Fruit fly (Drosophila melanogaster) whole organism, embryonic: Measurements from ENCODE around the gene Shaw.

Source experiments
- BtbVII ChIP-seq: fragments of 200-800 bp; sonication (Bioruptor generic); optimal IDR thresholded peaks from 3 replicates; lab custom pipeline; 2017; ENCODE audit warnings: missing biosample characterization, mild to moderate bottlenecking, missing genetic modification characterization
- CG10543 ChIP-seq: fragments of 200-800 bp; sonication (Bioruptor generic); optimal IDR thresholded peaks from 3 replicates; lab custom pipeline; 2017; ENCODE audit warnings: missing biosample characterization, mild to moderate bottlenecking, missing genetic modification characterization, moderate library complexity
- CG11504 ChIP-seq: fragments of 200-800 bp; sonication (Bioruptor generic); optimal IDR thresholded peaks from 3 replicates; lab custom pipeline; 2019; ENCODE audit warnings: missing biosample characterization, mild to moderate bottlenecking, missing genetic modification characterization, moderate library complexity
- CG12155 ChIP-seq: fragments of 200-800 bp; sonication (Bioruptor generic); optimal IDR thresholded peaks from 3 replicates; lab custom pipeline; 2016; ENCODE audit warnings: missing biosample characterization, missing genetic modification characterization
- CG13296 ChIP-seq: fragments of 200-800 bp; sonication (Bioruptor generic); optimal IDR thresholded peaks from 3 replicates; lab custom pipeline; 2018; ENCODE audit warnings: missing biosample characterization, mild to moderate bottlenecking, missing genetic modification characterization
- CG16813 ChIP-seq: fragments of 200-800 bp; sonication (Bioruptor generic); IDR thresholded peaks from 3 replicates; pipeline ENCODE4 v1.3.6; 2022; ENCODE audit warnings: missing biosample characterization, missing genetic modification characterization; ENCODE audit not compliant: partially characterized antibody
- CG16863 ChIP-seq: fragments of 200-800 bp; sonication (Bioruptor generic); optimal IDR thresholded peaks from 3 replicates; lab custom pipeline; 2016; ENCODE audit warnings: missing biosample characterization, missing genetic modification characterization
- CG17328 ChIP-seq: fragments of 200-800 bp; sonication (Bioruptor generic); IDR thresholded peaks from 2 replicates; pipeline ENCODE4 v1.3.6; 2022; ENCODE audit warnings: missing biosample characterization, missing genetic modification characterization
- CG1792 ChIP-seq: fragments of 200-800 bp; sonication (Bioruptor generic); optimal IDR thresholded peaks from 2 replicates; lab custom pipeline; 2016; ENCODE audit warnings: missing biosample characterization, missing genetic modification characterization
- CG18262 ChIP-seq: fragments of 200-800 bp; optimal IDR thresholded peaks from 3 replicates; lab custom pipeline; 2019; ENCODE audit warnings: missing biosample characterization, mild to moderate bottlenecking, missing genetic modification characterization, moderate library complexity
- CG30020 ChIP-seq: fragments of 200-800 bp; optimal IDR thresholded peaks from 2 replicates; lab custom pipeline; 2019; ENCODE audit warnings: missing biosample characterization, mild to moderate bottlenecking, missing genetic modification characterization, moderate library complexity
- CG3407 ChIP-seq: fragments of 200-800 bp; sonication (Bioruptor generic); optimal IDR thresholded peaks from 2 replicates; lab custom pipeline; 2018; ENCODE audit warnings: missing biosample characterization, mild to moderate bottlenecking, missing genetic modification characterization
- CG34376 ChIP-seq: fragments of 200-800 bp; sonication (Bioruptor generic); optimal IDR thresholded peaks from 2 replicates; lab custom pipeline; 2018; ENCODE audit warnings: missing biosample characterization, mild to moderate bottlenecking, missing genetic modification characterization
- CG4328 ChIP-seq: fragments of 200-800 bp; sonication (Bioruptor generic); optimal IDR thresholded peaks from 3 replicates; lab custom pipeline; 2017; ENCODE audit warnings: missing biosample characterization, missing genetic modification reagents, missing genetic modification characterization
- CG4404 ChIP-seq: fragments of 200-800 bp; sonication (Bioruptor generic); IDR thresholded peaks from 2 replicates; pipeline ENCODE4 v1.3.6; 2022; ENCODE audit warnings: missing biosample characterization, missing genetic modification characterization
- CG4707 ChIP-seq: fragments of 200-800 bp; sonication (Bioruptor generic); optimal IDR thresholded peaks from 2 replicates; lab custom pipeline; 2018; ENCODE audit warnings: missing biosample characterization, mild to moderate bottlenecking, missing genetic modification characterization, moderate library complexity
- CG7839 ChIP-seq: fragments of 200-800 bp; sonication (Bioruptor generic); optimal IDR thresholded peaks from 3 replicates; lab custom pipeline; 2018; ENCODE audit warnings: missing biosample characterization, mild to moderate bottlenecking, missing genetic modification characterization, moderate library complexity
- CG7987 ChIP-seq: fragments of 200-800 bp; sonication (Bioruptor generic); optimal IDR thresholded peaks from 2 replicates; lab custom pipeline; 2018; ENCODE audit warnings: missing biosample characterization, mild to moderate bottlenecking, missing genetic modification characterization, moderate library complexity
- CG8359 ChIP-seq: fragments of 200-800 bp; sonication (Bioruptor generic); optimal IDR thresholded peaks from 2 replicates; lab custom pipeline; 2017; ENCODE audit warnings: missing biosample characterization, mild to moderate bottlenecking, missing genetic modification characterization, borderline replicate concordance
- CoRest ChIP-seq: fragments of 200-800 bp; sonication (Bioruptor generic); optimal IDR thresholded peaks from 3 replicates; lab custom pipeline; 2018; ENCODE audit warnings: missing biosample characterization, mild to moderate bottlenecking, missing genetic modification characterization, moderate library complexity
- Dll ChIP-seq: fragments of 200-800 bp; sonication (Bioruptor generic); IDR thresholded peaks from 4 replicates; pipeline ENCODE4 v1.3.6; 2022; ENCODE audit warnings: missing biosample characterization, missing genetic modification characterization; ENCODE audit not compliant: partially characterized antibody
- E2f1 ChIP-seq: fragments of 200-800 bp; sonication (Bioruptor generic); IDR thresholded peaks from 2 replicates; pipeline ENCODE4 v1.3.6; 2022; ENCODE audit warnings: missing biosample characterization, missing genetic modification characterization
- Hr3 ChIP-seq: fragments of 200-800 bp; sonication (Bioruptor generic); optimal IDR thresholded peaks from 3 replicates; lab custom pipeline; 2016; ENCODE audit warnings: missing biosample characterization, missing genetic modification characterization
- Hr51 ChIP-seq, 2 experiments: fragments of 200-800 bp; sonication (Bioruptor generic); optimal IDR thresholded peaks; 2 replicates in 1 of 2; 3 replicates in 1 of 2; lab custom pipeline; 2016 to 2018; ENCODE audit warnings: missing biosample characterization in 2 of 2, missing genetic modification characterization in 2 of 2, mild to moderate bottlenecking in 1 of 2, moderate library complexity in 1 of 2
- Lpt ChIP-seq: fragments of >200 bp; optimal IDR thresholded peaks from 2 replicates; lab custom pipeline; 2018; ENCODE audit warnings: missing biosample characterization, missing genetic modification characterization
- Opbp ChIP-seq: fragments of 200-800 bp; sonication (Bioruptor generic); IDR thresholded peaks from 3 replicates; pipeline ENCODE4 v1.3.6; 2022; ENCODE audit warnings: missing biosample characterization, missing genetic modification characterization; ENCODE audit not compliant: partially characterized antibody
- Ptx1 ChIP-seq: fragments of 200-800 bp; sonication (Bioruptor generic); IDR thresholded peaks from 2 replicates; pipeline ENCODE4 v1.3.6; 2022; ENCODE audit warnings: missing biosample characterization, missing genetic modification characterization
- Side ChIP-seq: fragments of 200-800 bp; sonication (Bioruptor generic); optimal IDR thresholded peaks from 2 replicates; lab custom pipeline; 2016; ENCODE audit warnings: missing biosample characterization, missing genetic modification characterization
- Usf ChIP-seq: fragments of 200-800 bp; sonication (Bioruptor generic); optimal IDR thresholded peaks from 2 replicates; lab custom pipeline; 2017; ENCODE audit warnings: missing genotype, missing biosample characterization, missing genetic modification characterization
- YL-1 ChIP-seq: fragments of 200-800 bp; sonication (Bioruptor generic); optimal IDR thresholded peaks from 3 replicates; lab custom pipeline; 2017; ENCODE audit warnings: missing biosample characterization, mild to moderate bottlenecking, missing genetic modification characterization
- crp ChIP-seq, 2 experiments: fragments of 200-800 bp; sonication (Bioruptor generic); optimal IDR thresholded peaks; 2 replicates in 1 of 2; 3 replicates in 1 of 2; lab custom pipeline; 2017; ENCODE audit warnings: missing biosample characterization in 2 of 2, missing genetic modification characterization in 2 of 2, mild to moderate bottlenecking in 1 of 2, moderate library complexity in 1 of 2
- dimm ChIP-seq: fragments of 200-800 bp; sonication (Bioruptor generic); IDR thresholded peaks from 2 replicates; pipeline ENCODE4 v1.3.6; 2022; ENCODE audit warnings: missing biosample characterization, missing genetic modification characterization
- dpn ChIP-seq, 2 experiments: fragments of 200-800 bp; sonication (Bioruptor generic); optimal IDR thresholded peaks; 3 replicates each; lab custom pipeline; 2016; ENCODE audit warnings: missing biosample characterization in 2 of 2, missing genetic modification characterization in 2 of 2
- eve ChIP-seq, 2 experiments: fragments of >200 bp; optimal IDR thresholded peaks; 2 replicates each; lab custom pipeline; 2017; ENCODE audit warnings: missing biosample characterization in 2 of 2, missing genetic modification characterization in 2 of 2
- gt ChIP-seq: fragments of 200-800 bp; sonication (Bioruptor generic); IDR thresholded peaks from 2 replicates; pipeline ENCODE4 v1.3.6; 2022; ENCODE audit warnings: missing biosample characterization, missing genetic modification characterization
- ind ChIP-seq: fragments of 200-800 bp; sonication (Bioruptor generic); optimal IDR thresholded peaks from 3 replicates; lab custom pipeline; 2016; ENCODE audit warnings: missing biosample characterization, missing genetic modification characterization
- jigr1 ChIP-seq: fragments of 200-800 bp; sonication (Bioruptor generic); IDR thresholded peaks from 3 replicates; pipeline ENCODE4 v1.3.6; 2022; ENCODE audit warnings: missing biosample characterization, missing genetic modification characterization
- lab ChIP-seq: fragments of 200-800 bp; sonication (Bioruptor generic); optimal IDR thresholded peaks from 3 replicates; lab custom pipeline; 2017; ENCODE audit warnings: missing biosample characterization, missing genetic modification characterization, mild to moderate bottlenecking, moderate library complexity, missing genetic modification reagents
- lola ChIP-seq, 3 experiments: fragments of >200 bp in 2 of 3; fragments of 200-800 bp in 1 of 3; sonication (Bioruptor generic) in 1 of 3; optimal IDR thresholded peaks; 2 replicates each; lab custom pipeline; 2017 to 2019; ENCODE audit warnings: missing biosample characterization in 3 of 3, missing genetic modification characterization in 3 of 3, mild to moderate bottlenecking in 1 of 3, moderate library complexity in 1 of 3
- nau ChIP-seq: fragments of 200-800 bp; sonication (Bioruptor generic); optimal IDR thresholded peaks from 3 replicates; lab custom pipeline; 2017; ENCODE audit warnings: missing biosample characterization, mild to moderate bottlenecking, missing genetic modification characterization, missing genetic modification reagents
- odd ChIP-seq: fragments of 200-800 bp; sonication (Bioruptor generic); optimal IDR thresholded peaks from 2 replicates; lab custom pipeline; 2017; ENCODE audit warnings: missing biosample characterization, mild to moderate bottlenecking, missing genetic modification characterization
- pfk ChIP-seq: fragments of 200-800 bp; sonication (Bioruptor generic); optimal IDR thresholded peaks from 2 replicates; lab custom pipeline; 2018; ENCODE audit warnings: missing biosample characterization, mild to moderate bottlenecking, missing genetic modification characterization, moderate library complexity
- row ChIP-seq: fragments of 200-800 bp; sonication (Bioruptor generic); IDR thresholded peaks from 3 replicates; pipeline ENCODE4 v1.3.6; 2022; ENCODE audit warnings: missing biosample characterization, missing genetic modification characterization
- run ChIP-seq: fragments of 200-800 bp; sonication (Bioruptor generic); optimal IDR thresholded peaks from 3 replicates; lab custom pipeline; 2018; ENCODE audit warnings: missing biosample characterization, mild to moderate bottlenecking, missing genetic modification characterization
- sima ChIP-seq: fragments of 200-800 bp; sonication (Bioruptor generic); optimal IDR thresholded peaks from 2 replicates; lab custom pipeline; 2016; ENCODE audit warnings: missing biosample characterization, missing genetic modification characterization
- sr ChIP-seq: fragments of 200-800 bp; sonication (Bioruptor generic); IDR thresholded peaks from 3 replicates; pipeline ENCODE4 v1.3.6; 2022; ENCODE audit warnings: missing biosample characterization, missing genetic modification characterization
- tll ChIP-seq, 2 experiments: fragments of 200-800 bp in 1 of 2; fragments of >200 bp in 1 of 2; sonication (Bioruptor generic) in 1 of 2; optimal IDR thresholded peaks; 2 replicates each; lab custom pipeline; 2017 to 2019; ENCODE audit warnings: missing biosample characterization in 2 of 2, missing genetic modification characterization in 2 of 2, mild to moderate bottlenecking in 1 of 2, moderate library complexity in 1 of 2
- toy ChIP-seq: fragments of 200-800 bp; sonication (Bioruptor generic); IDR thresholded peaks from 2 replicates; pipeline ENCODE4 v1.3.6; 2022; ENCODE audit warnings: missing biosample characterization, missing genetic modification characterization
- usp ChIP-seq: fragments of >200 bp; optimal IDR thresholded peaks from 2 replicates; lab custom pipeline; 2017; ENCODE audit warnings: missing biosample characterization, missing genetic modification characterization
- z ChIP-seq: fragments of 200-800 bp; sonication (Bioruptor generic); IDR thresholded peaks from 3 replicates; pipeline ENCODE4 v1.3.6; 2022; ENCODE audit warnings: missing biosample characterization, missing genetic modification characterization

The Shaw gene

DNA sequence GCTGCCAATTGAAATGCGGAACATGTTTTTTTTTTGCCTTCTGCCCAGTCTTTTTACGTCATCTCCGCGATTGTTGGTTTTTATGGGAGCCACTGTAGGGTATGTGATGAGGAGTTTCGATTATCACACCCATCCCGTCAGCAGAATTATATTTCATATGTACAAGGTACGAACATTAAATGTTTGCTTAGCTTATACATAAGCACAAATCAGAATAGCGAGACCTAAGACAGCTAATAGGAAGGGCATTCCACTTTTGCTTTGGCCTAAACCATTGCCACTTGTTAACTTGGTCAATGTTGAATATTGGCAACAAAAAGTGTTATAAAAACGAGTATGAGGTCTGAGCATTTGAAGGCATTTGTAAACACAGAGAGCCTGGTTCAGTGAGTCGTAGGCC lies 14.7 kb upstream of the Shaw start, which contains the start of gene CG2816 (continued):
- TF ChIP-seq Hr51 (GFP tag; optimal IDR thresholded peaks at IDR 0.05; lab: Kevin White, UChicago) = peak; percentile 60 to 68
- no peak for TF ChIP-seq dimm (GFP tag; lab: Robert Waterston, UW)
- TF ChIP-seq CG4328 (GFP tag; lab: Kevin White, UChicago) = no peak
- no peak for TF ChIP-seq lola (GFP tag; optimal IDR thresholded peaks at IDR 0.05; lab: Kevin White, UChicago)
- TF ChIP-seq gt (GFP tag; lab: Robert Waterston, UW) = no peak
- peak; percentile 55 for TF ChIP-seq CG11504
- no peak for TF ChIP-seq tll (GFP tag; optimal IDR thresholded peaks at IDR 0.05; lab: Kevin White, UChicago)
- TF ChIP-seq Side (GFP tag; lab: Kevin White, UChicago) = peak; percentile 38
- TF ChIP-seq E2f1 (GFP tag; lab: Robert Waterston, UW) = 0 out of 2 replicates have a peak, but pooled peaks have one; percentile 33
- no peak for TF ChIP-seq Lpt (GFP tag; lab: Kevin White, UChicago)
- no peak for TF ChIP-seq crp (GFP tag; optimal IDR thresholded peaks at IDR 0.05; lab: Kevin White, UChicago)
- peak; percentile 71 for TF ChIP-seq CG7839 (tag; lab: Kevin White, UChicago)
- no peak for TF ChIP-seq CG4707 (GFP tag; lab: Kevin White, UChicago)
- no peak for TF ChIP-seq sima (GFP tag; lab: Kevin White, UChicago)
- TF ChIP-seq Ptx1 = peak; percentile 85
- TF ChIP-seq CG8359 (GFP tag; lab: Kevin White, UChicago) = no peak
- peak; percentile 49 for TF ChIP-seq CoRest (tag; lab: Kevin White, UChicago)
- TF ChIP-seq eve (GFP tag; optimal IDR thresholded peaks at IDR 0.05; lab: Kevin White, UChicago) = peak in 1 of 2 experiments; percentile 28
- no peak for TF ChIP-seq Dll (GFP tag; lab: Robert Waterston, UW)
- peak; percentile 63 for TF ChIP-seq lab (GFP tag; lab: Kevin White, UChicago)
- no peak for TF ChIP-seq odd (GFP tag; lab: Kevin White, UChicago)
- peak; percentile 59 for TF ChIP-seq ind
- TF ChIP-seq CG34376 (GFP tag; lab: Kevin White, UChicago) = peak; percentile 13
- no peak for TF ChIP-seq z
- TF ChIP-seq CG16813 (GFP tag; lab: Robert Waterston, UW) = no peak
- no peak for TF ChIP-seq CG3407 (GFP tag; lab: Kevin White, UChicago)
- 0 out of 2 replicates have a peak, but pooled peaks have one; percentile 22 for TF ChIP-seq CG17328 (GFP tag; lab: Robert Waterston, UW)
- peak; percentile 52 for TF ChIP-seq Hr3
- no peak for TF ChIP-seq CG4404
- peak; percentile 38 for TF ChIP-seq CG13296
- peak; percentile 72 for TF ChIP-seq Usf (GFP tag; lab: Kevin White, UChicago)
- TF ChIP-seq toy (GFP tag; lab: Robert Waterston, UW) = no peak
- no peak for TF ChIP-seq sr
- TF ChIP-seq usp (GFP tag; lab: Kevin White, UChicago) = no peak
- no peak for TF ChIP-seq CG18262
- peak; percentile 50 for TF ChIP-seq CG16863 (GFP tag; lab: Kevin White, UChicago)
- peak; percentile 69 for TF ChIP-seq CG10543 (GFP tag; lab: Kevin White, UChicago)
- TF ChIP-seq CG7987 (GFP tag; lab: Kevin White, UChicago) = no peak
- TF ChIP-seq BtbVII = peak; percentile 33
- TF ChIP-seq nau (GFP tag; lab: Kevin White, UChicago) = no peak
- TF ChIP-seq run (tag; lab: Kevin White, UChicago) = no peak
- peak; percentile 29 for TF ChIP-seq CG12155 (GFP tag; lab: Kevin White, UChicago)
- no peak for TF ChIP-seq CG1792 (GFP tag; lab: Kevin White, UChicago)
- TF ChIP-seq row (GFP tag; lab: Robert Waterston, UW) = peak; percentile 84
- TF ChIP-seq YL-1 (GFP tag; lab: Kevin White, UChicago) = no peak
- TF ChIP-seq pfk (GFP tag; lab: Kevin White, UChicago) = no peak
- peak; percentile 63 to 79 for TF ChIP-seq dpn (GFP tag; optimal IDR thresholded peaks at IDR 0.05; lab: Kevin White, UChicago)
- TF ChIP-seq Opbp = no peak
- TF ChIP-seq CG30020 (tag; lab: Kevin White, UChicago) = no peak
- no peak for TF ChIP-seq jigr1 (GFP tag; lab: Robert Waterston, UW)
